Fruit fly (Drosophila melanogaster) whole organism, prepupa: ENCODE data around the gene CG17568.

Experiments used
- Blimp-1 ChIP-seq: fragments of 200-800 bp; sonication (Bioruptor generic); optimal IDR thresholded peaks from 3 replicates; lab custom pipeline; 2017; ENCODE audit warnings: missing biosample characterization, missing genetic modification characterization, mild to moderate bottlenecking, moderate library complexity, missing genetic modification reagents
- CG10631 ChIP-seq: fragments of 200-800 bp; sonication (Bioruptor generic); optimal IDR thresholded peaks from 2 replicates; lab custom pipeline; 2016; ENCODE audit warnings: missing biosample characterization, missing genetic modification characterization
- CG15336 ChIP-seq: fragments of 200-800 bp; sonication (Bioruptor generic); IDR thresholded peaks from 2 replicates; pipeline ENCODE4 v1.3.6; 2022; ENCODE audit warnings: missing biosample characterization, missing genetic modification characterization
- CG16779 ChIP-seq: fragments of 200-800 bp; sonication (Bioruptor generic); optimal IDR thresholded peaks from 3 replicates; lab custom pipeline; 2017; ENCODE audit warnings: missing biosample characterization, mild to moderate bottlenecking, missing genetic modification characterization
- CG3032 ChIP-seq: fragments of 200-800 bp; optimal IDR thresholded peaks from 2 replicates; lab custom pipeline; 2019; ENCODE audit warnings: missing biosample characterization, mild to moderate bottlenecking, missing genetic modification characterization, moderate library complexity
- CG31627 ChIP-seq: fragments of 200-800 bp; sonication (Bioruptor generic); optimal IDR thresholded peaks from 3 replicates; lab custom pipeline; 2016; ENCODE audit warnings: missing biosample characterization, missing genetic modification characterization
- CG32006 ChIP-seq: fragments of 200-800 bp; sonication (Bioruptor generic); optimal IDR thresholded peaks from 3 replicates; lab custom pipeline; 2017; ENCODE audit warnings: missing biosample characterization, mild to moderate bottlenecking, missing genetic modification characterization
- CG34406 ChIP-seq: fragments of 200-800 bp; sonication (Bioruptor generic); optimal IDR thresholded peaks from 3 replicates; lab custom pipeline; 2016; ENCODE audit warnings: missing biosample characterization, missing genetic modification characterization
- CG3919 ChIP-seq: fragments of 200-800 bp; sonication (Bioruptor generic); optimal IDR thresholded peaks from 3 replicates; lab custom pipeline; 2016; ENCODE audit warnings: missing biosample characterization, missing genetic modification characterization
- CG6163 ChIP-seq: fragments of 200-800 bp; sonication (Bioruptor generic); IDR thresholded peaks from 3 replicates; pipeline ENCODE4 v1.3.6; 2022; ENCODE audit warnings: missing biosample characterization, missing genetic modification characterization
- CG6276 ChIP-seq: fragments of 200-800 bp; sonication (Bioruptor generic); optimal IDR thresholded peaks from 2 replicates; lab custom pipeline; 2017; ENCODE audit warnings: missing biosample characterization, mild to moderate bottlenecking, missing genetic modification characterization
- CG6792 ChIP-seq: fragments of 200-800 bp; sonication (Bioruptor generic); optimal IDR thresholded peaks from 3 replicates; lab custom pipeline; 2016; ENCODE audit warnings: missing biosample characterization, missing genetic modification characterization
- CG6808 ChIP-seq: fragments of 200-800 bp; sonication (Bioruptor generic); optimal IDR thresholded peaks from 3 replicates; lab custom pipeline; 2017; ENCODE audit warnings: missing biosample characterization, missing genetic modification characterization, mild to moderate bottlenecking, moderate library complexity, missing genetic modification reagents
- CG6854 ChIP-seq: fragments of 200-800 bp; sonication (Bioruptor generic); optimal IDR thresholded peaks from 2 replicates; lab custom pipeline; 2017; ENCODE audit warnings: missing biosample characterization, mild to moderate bottlenecking, missing genetic modification characterization
- CG8119 ChIP-seq: fragments of 200-800 bp; sonication (Bioruptor generic); IDR thresholded peaks from 3 replicates; pipeline ENCODE4 v1.3.6; 2022; ENCODE audit warnings: missing biosample characterization, missing genetic modification characterization
- CG8319 ChIP-seq: fragments of 200-800 bp; sonication (Bioruptor generic); optimal IDR thresholded peaks from 3 replicates; lab custom pipeline; 2016; ENCODE audit warnings: missing biosample characterization, missing genetic modification characterization
- Eip75B ChIP-seq: fragments of 200-800 bp; sonication (Bioruptor generic); optimal IDR thresholded peaks from 3 replicates; lab custom pipeline; 2016; ENCODE audit warnings: missing biosample characterization, missing genetic modification characterization
- Eip78C ChIP-seq: fragments of 200-800 bp; sonication (Bioruptor generic); peaks from one replicate; lab custom pipeline; 2016; ENCODE audit warnings: missing biosample characterization, missing genetic modification characterization
- Eip93F ChIP-seq: fragments of 200-800 bp; sonication (Bioruptor generic); optimal IDR thresholded peaks from 2 replicates; lab custom pipeline; 2016; ENCODE audit warnings: missing biosample characterization, mild to moderate bottlenecking, missing genetic modification characterization
- Ets21C ChIP-seq: fragments of 200-800 bp; sonication (Bioruptor generic); optimal IDR thresholded peaks from 3 replicates; lab custom pipeline; 2016; ENCODE audit warnings: missing biosample characterization, missing genetic modification characterization
- Ets96B ChIP-seq: fragments of 200-800 bp; optimal IDR thresholded peaks from 2 replicates; lab custom pipeline; 2019; ENCODE audit warnings: missing biosample characterization, mild to moderate bottlenecking, missing genetic modification characterization, moderate library complexity
- Gug ChIP-seq: fragments of 200-800 bp; sonication (Bioruptor generic); IDR thresholded peaks from 2 replicates; pipeline ENCODE4 v1.3.6; 2022; ENCODE audit warnings: missing biosample characterization, missing genetic modification characterization
- Hr38 ChIP-seq: sonication (Bioruptor generic); optimal IDR thresholded peaks from 2 replicates; lab custom pipeline; 2016; ENCODE audit warnings: missing biosample characterization, missing genetic modification characterization
- Hr39 ChIP-seq: fragments of 200-800 bp; sonication (Bioruptor generic); optimal IDR thresholded peaks from 2 replicates; lab custom pipeline; 2016; ENCODE audit warnings: missing biosample characterization, missing genetic modification characterization
- Met ChIP-seq: fragments of 200-800 bp; sonication (Bioruptor generic); optimal IDR thresholded peaks from 3 replicates; lab custom pipeline; 2016; ENCODE audit warnings: missing biosample characterization, missing genetic modification characterization
- Smox ChIP-seq: fragments of 200-800 bp; sonication (Bioruptor generic); optimal IDR thresholded peaks from 3 replicates; lab custom pipeline; 2016; ENCODE audit warnings: missing biosample characterization, missing genetic modification characterization
- Sox102F ChIP-seq: fragments of 200-800 bp; sonication (Bioruptor generic); optimal IDR thresholded peaks from 2 replicates; lab custom pipeline; 2016; ENCODE audit warnings: missing biosample characterization, mild to moderate bottlenecking, missing genetic modification characterization
- Sox14 ChIP-seq: fragments of 200-800 bp; sonication (Bioruptor generic); optimal IDR thresholded peaks from 3 replicates; lab custom pipeline; 2016; ENCODE audit warnings: missing biosample characterization, missing genetic modification characterization
- achi ChIP-seq: fragments of 200-800 bp; sonication (Bioruptor generic); optimal IDR thresholded peaks from 3 replicates; lab custom pipeline; 2016; ENCODE audit warnings: missing biosample characterization, missing genetic modification characterization
- acj6 ChIP-seq: fragments of 200-800 bp; sonication (Bioruptor generic); optimal IDR thresholded peaks from 3 replicates; lab custom pipeline; 2016; ENCODE audit warnings: missing biosample characterization, missing genetic modification characterization
- cyc ChIP-seq: fragments of 200-800 bp; sonication (Bioruptor generic); optimal IDR thresholded peaks from 3 replicates; lab custom pipeline; 2016; ENCODE audit warnings: missing biosample characterization, missing genetic modification characterization
- eg ChIP-seq: fragments of 200-800 bp; sonication (Bioruptor generic); IDR thresholded peaks from 3 replicates; pipeline ENCODE4 v1.3.6; 2022; ENCODE audit warnings: missing biosample characterization, missing genetic modification characterization
- esn ChIP-seq: fragments of 200-800 bp; sonication (Bioruptor generic); optimal IDR thresholded peaks from 2 replicates; lab custom pipeline; 2016; ENCODE audit warnings: missing biosample characterization, mild to moderate bottlenecking, missing genetic modification characterization, moderate library complexity
- fd85E ChIP-seq: fragments of 200-800 bp; sonication (Bioruptor generic); optimal IDR thresholded peaks from 3 replicates; lab custom pipeline; 2016; ENCODE audit warnings: missing biosample characterization, missing genetic modification characterization
- fkh ChIP-seq: fragments of 200-800 bp; sonication (Bioruptor generic); optimal IDR thresholded peaks from 3 replicates; lab custom pipeline; 2017; ENCODE audit warnings: missing biosample characterization, mild to moderate bottlenecking, missing genetic modification characterization, moderate library complexity
- lz ChIP-seq: fragments of 200-800 bp; sonication (Bioruptor generic); optimal IDR thresholded peaks from 3 replicates; lab custom pipeline; 2016; ENCODE audit warnings: missing biosample characterization, missing genetic modification characterization
- net ChIP-seq: fragments of 200-800 bp; sonication (Bioruptor generic); optimal IDR thresholded peaks from 3 replicates; lab custom pipeline; 2016; ENCODE audit warnings: missing biosample characterization, missing genetic modification characterization
- pdm3 ChIP-seq: fragments of 200-800 bp; sonication (Bioruptor generic); optimal IDR thresholded peaks from 3 replicates; lab custom pipeline; 2016; ENCODE audit warnings: missing biosample characterization, missing genetic modification characterization
- salr ChIP-seq, 2 experiments: fragments of 200-800 bp; sonication (Bioruptor generic); optimal IDR thresholded peaks; 3 replicates each; lab custom pipeline; 2016 to 2018; ENCODE audit warnings: missing biosample characterization in 2 of 2, missing genetic modification characterization in 2 of 2, mild to moderate bottlenecking in 1 of 2
- ss ChIP-seq, 2 experiments: fragments of 200-800 bp; sonication (Bioruptor generic); optimal IDR thresholded peaks; 2 replicates in 1 of 2; 3 replicates in 1 of 2; lab custom pipeline; 2017 to 2018; ENCODE audit warnings: mild to moderate bottlenecking in 2 of 2, missing biosample characterization in 2 of 2, missing genetic modification characterization in 2 of 2, moderate library complexity in 1 of 2
- svp ChIP-seq: fragments of 200-800 bp; sonication (Bioruptor generic); peaks from one replicate; lab custom pipeline; 2016; ENCODE audit warnings: missing biosample characterization, missing genetic modification characterization
- topi ChIP-seq: fragments of 200-800 bp; sonication (Bioruptor generic); optimal IDR thresholded peaks from 3 replicates; lab custom pipeline; 2016; ENCODE audit warnings: missing biosample characterization, missing genetic modification characterization

The CG17568 gene

dm6 chr2L:19134814-19135523 is 46.5 kb downstream of the CG17568 start, which contains the start of gene Polr1D (continued):
- peak; percentile 11; the same call in 1 of the 3 replicates for TF ChIP-seq eg
- TF ChIP-seq acj6 (GFP tag; lab: Kevin White, UChicago) = no peak
- no peak for TF ChIP-seq net (GFP tag; lab: Kevin White, UChicago)
- 0 out of 3 replicates have a peak, but pooled peaks have one; percentile 30 for TF ChIP-seq CG8119
- TF ChIP-seq ss (GFP tag; optimal IDR thresholded peaks at IDR 0.05; lab: Kevin White, UChicago) = peak; percentile 26 to 71
- peak; percentile 84 for TF ChIP-seq svp (GFP tag; lab: Kevin White, UChicago)
- TF ChIP-seq Gug (GFP tag; lab: Robert Waterston, UW) = no peak
- TF ChIP-seq CG6163 (GFP tag; lab: Robert Waterston, UW) = peak; percentile 41; the same call in 1 of the 3 replicates
- TF ChIP-seq Eip75B (GFP tag; lab: Kevin White, UChicago) = peak; percentile 14
- no peak for TF ChIP-seq Eip93F (GFP tag; lab: Kevin White, UChicago)
- TF ChIP-seq CG32006 (GFP tag; lab: Kevin White, UChicago) = peak; percentile 38
- no peak for TF ChIP-seq fkh (GFP tag; lab: Kevin White, UChicago)
- TF ChIP-seq CG3032 = no peak
- TF ChIP-seq Sox14 = peak; percentile 10
- peak; percentile 39 for TF ChIP-seq CG34406
- no peak for TF ChIP-seq CG6276
- peak; percentile 39 for TF ChIP-seq esn (GFP tag; lab: Kevin White, UChicago)
- peak in 1 of 2 experiments; percentile 26 for TF ChIP-seq salr (GFP tag; optimal IDR thresholded peaks at IDR 0.05; lab: Kevin White, UChicago)
- no peak for TF ChIP-seq fd85E (GFP tag; lab: Kevin White, UChicago)
- TF ChIP-seq CG6792 (GFP tag; lab: Kevin White, UChicago) = peak; percentile 14
- TF ChIP-seq CG31627 = no peak
- peak; percentile 48 for TF ChIP-seq topi (GFP tag; lab: Kevin White, UChicago)

- TF ChIP-seq Hr39 (GFP tag; lab: Kevin White, UChicago) = peak; percentile 2
- no peak for TF ChIP-seq fd85E (GFP tag; lab: Kevin White, UChicago)
- no peak for TF ChIP-seq svp (GFP tag; lab: Kevin White, UChicago)
- no peak for TF ChIP-seq Ets96B (tag; lab: Kevin White, UChicago)
- TF ChIP-seq Eip78C (GFP tag; lab: Kevin White, UChicago) = peak; percentile 60
- TF ChIP-seq eg = 0 out of 3 replicates have a peak, but pooled peaks have one; percentile 4
- no peak for TF ChIP-seq Blimp-1 (GFP tag; lab: Kevin White, UChicago)
- no peak for TF ChIP-seq CG6854
- no peak for TF ChIP-seq ss (GFP tag; optimal IDR thresholded peaks at IDR 0.05; lab: Kevin White, UChicago)
- TF ChIP-seq CG6808 (GFP tag; lab: Kevin White, UChicago) = no peak
- TF ChIP-seq, all 60 proteins: peak for 3
Measured at dm6 chr2L:19134366-19134689, 47.2 kb downstream of the CG17568 start.

DNA sequence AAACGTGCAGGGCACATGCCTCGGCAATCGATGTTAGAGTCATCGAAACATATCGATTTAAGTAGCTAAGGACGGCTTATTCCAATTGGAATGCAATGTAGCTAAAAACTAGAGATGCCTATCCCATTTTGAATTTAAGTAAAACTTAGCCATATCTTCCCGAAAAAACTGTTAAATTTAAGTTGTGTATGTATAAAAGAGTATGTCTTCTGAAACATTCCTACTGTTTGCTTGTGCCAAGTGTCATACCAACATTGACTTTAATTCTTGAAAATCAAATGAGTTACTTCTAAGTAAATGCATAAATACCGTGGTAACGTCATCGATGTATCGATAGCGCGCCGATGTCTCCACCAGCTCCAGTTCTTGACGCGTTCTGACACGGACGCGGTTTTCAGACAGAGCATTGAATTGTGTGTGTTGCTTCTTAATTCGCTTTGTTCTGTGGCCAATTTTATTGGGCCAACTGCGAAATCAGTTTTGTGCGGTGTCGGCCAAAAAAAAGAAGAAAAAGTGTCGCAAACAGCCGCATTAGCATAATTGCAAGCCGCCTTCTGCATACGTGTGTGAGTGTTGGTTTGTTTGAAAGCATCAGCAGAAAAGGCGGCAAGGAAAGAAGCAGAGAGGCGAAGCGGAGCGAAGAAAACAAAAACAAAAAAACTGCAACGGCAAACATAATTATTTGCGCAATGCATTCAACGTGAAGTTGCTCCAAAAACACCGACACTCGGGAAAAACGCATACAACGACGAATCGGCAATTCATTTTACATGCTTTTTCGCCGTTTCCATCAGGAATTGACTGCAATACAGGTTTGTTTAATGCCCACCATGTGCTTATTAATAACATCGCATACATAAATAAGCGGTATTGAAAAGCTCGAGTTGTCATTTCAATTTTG is 47.8 kb downstream of the CG17568 start, which contains the start of gene brat:
Gene brat (plus strand): TSS at position 352 of the 901 bp plus-strand sequence.
- TF ChIP-seq ss (GFP tag; optimal IDR thresholded peaks at IDR 0.05; lab: Kevin White, UChicago) = peak in 1 of 2 experiments; percentile 21
- peak; percentile 85 for TF ChIP-seq fkh (GFP tag; lab: Kevin White, UChicago)
- TF ChIP-seq esn (GFP tag; lab: Kevin White, UChicago) = peak; percentile 72
- no peak for TF ChIP-seq CG6276
- TF ChIP-seq Met (GFP tag; lab: Kevin White, UChicago) = peak; percentile 58
- TF ChIP-seq Hr39 (GFP tag; lab: Kevin White, UChicago) = peak; percentile 60
- peak; percentile 28 for TF ChIP-seq CG8319 (GFP tag; lab: Kevin White, UChicago)
- TF ChIP-seq net (GFP tag; lab: Kevin White, UChicago) = no peak
- peak; percentile 54 for TF ChIP-seq CG10631 (GFP tag; lab: Kevin White, UChicago)
- peak; percentile 36 for TF ChIP-seq Sox102F (GFP tag; lab: Kevin White, UChicago)
- TF ChIP-seq lz (GFP tag; lab: Kevin White, UChicago) = peak; percentile 74
- TF ChIP-seq CG3919 = peak; percentile 39
- peak; percentile 64 for TF ChIP-seq Sox14
- peak; percentile 16 for TF ChIP-seq Smox (GFP tag; lab: Kevin White, UChicago)
- no peak for TF ChIP-seq CG15336 (GFP tag; lab: Robert Waterston, UW)
- TF ChIP-seq Ets21C (GFP tag; lab: Kevin White, UChicago) = peak; percentile 61
- peak; percentile 56 for TF ChIP-seq cyc
- TF ChIP-seq CG34406 = peak; percentile 18
- peak; percentile 72 for TF ChIP-seq Eip78C (GFP tag; lab: Kevin White, UChicago)
- TF ChIP-seq acj6 (GFP tag; lab: Kevin White, UChicago) = peak; percentile 47
- TF ChIP-seq pdm3 (GFP tag; lab: Kevin White, UChicago) = peak; percentile 54
- TF ChIP-seq Hr38 = no peak
- peak; percentile 62 for TF ChIP-seq CG31627
- TF ChIP-seq topi (GFP tag; lab: Kevin White, UChicago) = peak; percentile 65
- TF ChIP-seq Eip75B (GFP tag; lab: Kevin White, UChicago) = no peak
- peak; percentile 38 for TF ChIP-seq achi (GFP tag; lab: Kevin White, UChicago)
- no peak for TF ChIP-seq CG6808 (GFP tag; lab: Kevin White, UChicago)
- TF ChIP-seq CG6163 (GFP tag; lab: Robert Waterston, UW) = 0 out of 3 replicates have a peak, but pooled peaks have one; percentile 8
- TF ChIP-seq CG6854 = no peak
- TF ChIP-seq CG16779 = no peak
